Fruit fly (Drosophila melanogaster): ENCODE data around the gene CG3793.

Gene CG3793

dm6 chr2L:15750523-15751258 is 13.3 kb upstream of the CG3793 start, which contains the start of gene ND-B17 (continued):
- TF ChIP-seq Awh (GFP tag; IDR thresholded peaks at IDR 0.05) (0 out of 2 replicates have a peak, but pooled peaks have one; percentile 24), Adf1 (GFP tag; IDR thresholded peaks at IDR 0.05) (peak; percentile 24; the same call in 1 of the 2 replicates), CG15601 (tag; optimal IDR thresholded peaks at IDR 0.05) (peak; percentile 17), CG14667 (GFP tag; IDR thresholded peaks at IDR 0.05) (no peak), tin (GFP tag; optimal IDR thresholded peaks at IDR 0.05) (peak; percentile 37), Xrp1 (GFP tag; IDR thresholded peaks at IDR 0.05) (peak; percentile 65), sob (GFP tag; IDR thresholded peaks at IDR 0.05) (peak; percentile 75), CG17829 (tag; optimal IDR thresholded peaks at IDR 0.05) (peak; percentile 1), CG13424 (tag; optimal IDR thresholded peaks at IDR 0.05) (peak; percentile 45), sisA (GFP tag; IDR thresholded peaks at IDR 0.05) (peak; percentile 52), CG12942 (GFP tag; optimal IDR thresholded peaks at IDR 0.05) (peak; percentile 55), amos (GFP tag; IDR thresholded peaks at IDR 0.05; ENCODE audit: partially characterized antibody) (0 out of 2 replicates have a peak, but pooled peaks have one; percentile 10), cas (GFP tag; IDR thresholded peaks at IDR 0.05) (0 out of 2 replicates have a peak, but pooled peaks have one; percentile 41), esg (GFP tag; conservative IDR thresholded peaks at IDR 0.05) (peak; percentile 55; the same call in 1 of the 2 replicates), Spps (tag; optimal IDR thresholded peaks at IDR 0.05) (no peak), Hr51 (GFP tag; optimal IDR thresholded peaks at IDR 0.05) (peak in 1 of 2 experiments; percentile 37), CG12391 (tag; optimal IDR thresholded peaks at IDR 0.05) (peak; percentile 50), toy (GFP tag; IDR thresholded peaks at IDR 0.05) (no peak), az2 (GFP tag; optimal IDR thresholded peaks at IDR 0.05) (peak; percentile 37), CG13287 (GFP tag; IDR thresholded peaks at IDR 0.05; ENCODE audit: partially characterized antibody) (peak; percentile 59), ato (GFP tag; IDR thresholded peaks at IDR 0.05; ENCODE audit: partially characterized antibody) (0 out of 2 replicates have a peak, but pooled peaks have one; percentile 7), Sry-β (GFP tag; optimal IDR thresholded peaks at IDR 0.05) (no peak), H15 (GFP tag; IDR thresholded peaks at IDR 0.05) (0 out of 3 replicates have a peak, but pooled peaks have one; percentile 42), phol (tag; optimal IDR thresholded peaks at IDR 0.05) (peak; percentile 17), mam (GFP tag; optimal IDR thresholded peaks at IDR 0.05) (peak; percentile 76), pnt (GFP tag; optimal IDR thresholded peaks at IDR 0.05) (no peak), her (GFP tag; optimal IDR thresholded peaks at IDR 0.05) (peak; percentile 24), B-H2 (GFP tag; optimal IDR thresholded peaks at IDR 0.05) (peak; percentile 36), Pdp1 (GFP tag; optimal IDR thresholded peaks at IDR 0.05) (peak; percentile 48 to 95), stc (GFP tag; IDR thresholded peaks at IDR 0.05) (0 out of 2 replicates have a peak, but pooled peaks have one; percentile 21), al (GFP tag; IDR thresholded peaks at IDR 0.05) (peak; percentile 68), Stat92E (GFP tag; optimal IDR thresholded peaks at IDR 0.05) (no peak), CG10366 (GFP tag; IDR thresholded peaks at IDR 0.05) (peak; percentile 57), CG10267 (tag; optimal IDR thresholded peaks at IDR 0.05) (peak; percentile 19), grau (tag; optimal IDR thresholded peaks at IDR 0.05) (peak; percentile 49), ken (GFP tag; IDR thresholded peaks at IDR 0.05) (peak; percentile 75), pan (optimal IDR thresholded peaks at IDR 0.05) (peak in 1 of 2 experiments; percentile 55), pan (GFP tag; optimal IDR thresholded peaks at IDR 0.05 in 1 of 2, IDR thresholded peaks at IDR 0.05 in 1 of 2) (peak; percentile 27 to 58), HmgZ (tag; optimal IDR thresholded peaks at IDR 0.05) (peak; percentile 73), CG14014 (GFP tag; IDR thresholded peaks at IDR 0.05) (peak; percentile 50; the same call in 1 of the 2 replicates), CHES-1-like (GFP tag; optimal IDR thresholded peaks at IDR 0.05) (peak; percentile 66), stwl (tag; optimal IDR thresholded peaks at IDR 0.05) (peak; percentile 35), CG8089 (GFP tag; optimal IDR thresholded peaks at IDR 0.05) (peak; percentile 39), CG2712 (tag; optimal IDR thresholded peaks at IDR 0.05) (peak; percentile 19), CG15514 (GFP tag; optimal IDR thresholded peaks at IDR 0.05) (no peak), CG9797 (GFP tag; optimal IDR thresholded peaks at IDR 0.05) (peak; percentile 79), CG11247 (GFP tag; IDR thresholded peaks at IDR 0.05) (peak; percentile 56), CG9817 (tag; optimal IDR thresholded peaks at IDR 0.05) (peak; percentile 23)

Measured in whole organism, embryonic.